Fruit fly (Drosophila melanogaster) whole organism, embryonic: ENCODE data around the gene Or67a.
A peak's percentile ranks its signal among the peaks of the same experiment; 100 is the strongest.

Experiments
- Atf-2 ChIP-seq: fragments of 200-800 bp; sonication (Bioruptor generic); optimal IDR thresholded peaks from 2 replicates; lab custom pipeline; 2016; ENCODE audit warnings: missing biosample characterization, missing genetic modification characterization
- CG10321 ChIP-seq: fragments of 200-800 bp; sonication (Bioruptor generic); IDR thresholded peaks from 2 replicates; pipeline ENCODE4 v1.3.6; 2022; ENCODE audit warnings: missing biosample characterization, missing genetic modification characterization
- CG10431 ChIP-seq: fragments of 200-800 bp; sonication (Bioruptor generic); optimal IDR thresholded peaks from 3 replicates; lab custom pipeline; 2018; ENCODE audit warnings: missing biosample characterization, mild to moderate bottlenecking, missing genetic modification characterization
- CG10543 ChIP-seq: fragments of 200-800 bp; sonication (Bioruptor generic); optimal IDR thresholded peaks from 3 replicates; lab custom pipeline; 2017; ENCODE audit warnings: missing biosample characterization, mild to moderate bottlenecking, missing genetic modification characterization, moderate library complexity
- CG13624 ChIP-seq: fragments of 200-800 bp; sonication (Bioruptor generic); optimal IDR thresholded peaks from 2 replicates; lab custom pipeline; 2016; ENCODE audit warnings: missing biosample characterization, missing genetic modification characterization
- CG15073 ChIP-seq: fragments of 200-800 bp; sonication (Bioruptor generic); optimal IDR thresholded peaks from 2 replicates; lab custom pipeline; 2016; ENCODE audit warnings: missing biosample characterization, missing genetic modification characterization
- CG15696 ChIP-seq: fragments of 200-800 bp; sonication (Bioruptor generic); optimal IDR thresholded peaks from 2 replicates; lab custom pipeline; 2019; ENCODE audit warnings: missing biosample characterization, mild to moderate bottlenecking, missing genetic modification characterization, moderate library complexity
- CG34376 ChIP-seq: fragments of 200-800 bp; sonication (Bioruptor generic); optimal IDR thresholded peaks from 2 replicates; lab custom pipeline; 2018; ENCODE audit warnings: missing biosample characterization, mild to moderate bottlenecking, missing genetic modification characterization
- CG3847 ChIP-seq: fragments of 200-800 bp; sonication (Bioruptor generic); IDR thresholded peaks from 2 replicates; pipeline ENCODE4 v1.3.6; 2022; ENCODE audit warnings: missing biosample characterization, missing genetic modification characterization
- CG42726 ChIP-seq: fragments of 200-800 bp; sonication (Bioruptor generic); IDR thresholded peaks from 2 replicates; pipeline ENCODE4 v1.3.6; 2022; ENCODE audit warnings: missing biosample characterization, missing genetic modification characterization; ENCODE audit not compliant: partially characterized antibody
- CG5953 ChIP-seq: fragments of 200-800 bp; sonication (Bioruptor generic); IDR thresholded peaks from 2 replicates; pipeline ENCODE4 v1.3.6; 2022; ENCODE audit warnings: missing biosample characterization, missing genetic modification characterization
- CG6654 ChIP-seq: fragments of 200-800 bp; sonication (Bioruptor generic); optimal IDR thresholded peaks from 2 replicates; lab custom pipeline; 2017; ENCODE audit warnings: missing biosample characterization, mild to moderate bottlenecking, missing genetic modification characterization
- CG7786 ChIP-seq: fragments of 200-800 bp; sonication (Bioruptor generic); optimal IDR thresholded peaks from 2 replicates; lab custom pipeline; 2016; ENCODE audit warnings: missing biosample characterization, missing genetic modification characterization
- CG7928 ChIP-seq: fragments of 200-800 bp; sonication (Bioruptor generic); optimal IDR thresholded peaks from 2 replicates; lab custom pipeline; 2017; ENCODE audit warnings: missing biosample characterization, mild to moderate bottlenecking, missing genetic modification characterization
- CG8290 ChIP-seq, 3 experiments: fragments of 200-800 bp; sonication (Bioruptor generic); optimal IDR thresholded peaks; 2 replicates each; lab custom pipeline; 2016 to 2019; ENCODE audit warnings: missing biosample characterization in 3 of 3, missing genetic modification characterization in 3 of 3, mild to moderate bottlenecking in 2 of 3, moderate library complexity in 1 of 3
- CG8359 ChIP-seq: fragments of 200-800 bp; sonication (Bioruptor generic); optimal IDR thresholded peaks from 2 replicates; lab custom pipeline; 2017; ENCODE audit warnings: missing biosample characterization, mild to moderate bottlenecking, missing genetic modification characterization, borderline replicate concordance
- CTCF ChIP-seq: fragments of 200-800 bp; sonication (Bioruptor generic); optimal IDR thresholded peaks from 2 replicates; lab custom pipeline; 2017; ENCODE audit warnings: missing biosample characterization, mild to moderate bottlenecking, missing genetic modification characterization, moderate library complexity
- D ChIP-seq, 2 experiments: fragments of 200-800 bp in 1 of 2; fragments of >200 bp in 1 of 2; sonication (Bioruptor generic) in 1 of 2; optimal IDR thresholded peaks; 2 replicates in 1 of 2; 3 replicates in 1 of 2; lab custom pipeline; 2017; ENCODE audit warnings: mild to moderate bottlenecking in 1 of 2, missing biosample characterization in 1 of 2, missing genetic modification characterization in 1 of 2, missing genetic modification reagents in 1 of 2
- Doc2 ChIP-seq: fragments of 200-800 bp; sonication (Bioruptor generic); IDR thresholded peaks from 2 replicates; pipeline ENCODE4 v1.3.6; 2022; ENCODE audit warnings: missing biosample characterization, missing genetic modification characterization
- Drgx ChIP-seq: fragments of 200-800 bp; sonication (Bioruptor generic); IDR thresholded peaks from 2 replicates; pipeline ENCODE4 v1.3.6; 2022; ENCODE audit warnings: missing biosample characterization, missing genetic modification characterization
- Ets65A ChIP-seq: fragments of 200-800 bp; sonication (Bioruptor generic); peaks from one replicate; lab custom pipeline; 2016; ENCODE audit warnings: missing biosample characterization, missing genetic modification characterization
- Med ChIP-seq: fragments of 200-800 bp; sonication (Bioruptor generic); peaks from one replicate; lab custom pipeline; 2016; ENCODE audit warnings: missing biosample characterization, missing genetic modification characterization, mild to moderate bottlenecking, inconsistent platforms, moderate library complexity
- NfI ChIP-seq: fragments of 200-800 bp; sonication (Bioruptor generic); optimal IDR thresholded peaks from 3 replicates; lab custom pipeline; 2018; ENCODE audit warnings: missing biosample characterization, mild to moderate bottlenecking, missing genetic modification characterization, moderate library complexity
- Pdp1 ChIP-seq, 2 experiments: fragments of 200-800 bp; sonication (Bioruptor generic); optimal IDR thresholded peaks; 3 replicates each; lab custom pipeline; 2016; ENCODE audit warnings: missing biosample characterization in 2 of 2, missing genetic modification characterization in 2 of 2, mild to moderate bottlenecking in 1 of 2, moderate library complexity in 1 of 2
- Side ChIP-seq: fragments of 200-800 bp; sonication (Bioruptor generic); optimal IDR thresholded peaks from 2 replicates; lab custom pipeline; 2016; ENCODE audit warnings: missing biosample characterization, missing genetic modification characterization
- Trl ChIP-seq, 3 experiments: fragments of >200 bp in 2 of 3; fragments of 200-800 bp in 1 of 3; sonication (Bioruptor generic) in 1 of 3; optimal IDR thresholded peaks; 2 replicates in 1 of 3; 3 replicates in 2 of 3; lab custom pipeline; 2016 to 2017; ENCODE audit warnings: missing biosample characterization in 1 of 3, missing genetic modification characterization in 1 of 3
- Usf ChIP-seq: fragments of 200-800 bp; sonication (Bioruptor generic); optimal IDR thresholded peaks from 2 replicates; lab custom pipeline; 2017; ENCODE audit warnings: missing genotype, missing biosample characterization, missing genetic modification characterization
- ap ChIP-seq: fragments of 200-800 bp; sonication (Bioruptor generic); IDR thresholded peaks from 2 replicates; pipeline ENCODE4 v1.3.6; 2022; ENCODE audit warnings: missing biosample characterization, missing genetic modification characterization
- cg ChIP-seq: fragments of 200-800 bp; sonication (Bioruptor generic); optimal IDR thresholded peaks from 3 replicates; lab custom pipeline; 2019; ENCODE audit warnings: missing biosample characterization, mild to moderate bottlenecking, missing genetic modification characterization, moderate library complexity
- chinmo ChIP-seq: fragments of 200-800 bp; sonication (Bioruptor generic); IDR thresholded peaks from 4 replicates; pipeline ENCODE4 v1.3.6; 2022; ENCODE audit warnings: missing biosample characterization, missing genetic modification characterization; ENCODE audit not compliant: partially characterized antibody
- crc ChIP-seq: fragments of 200-800 bp; sonication (Bioruptor generic); optimal IDR thresholded peaks from 2 replicates; lab custom pipeline; 2016; ENCODE audit warnings: missing biosample characterization, missing genetic modification characterization
- esg ChIP-seq: fragments of 200-800 bp; sonication (Bioruptor generic); conservative IDR thresholded peaks from 2 replicates; pipeline ENCODE4 v1.3.6; 2022; ENCODE audit warnings: missing biosample characterization, missing genetic modification characterization
- ranshi ChIP-seq: fragments of 200-800 bp; sonication (Bioruptor generic); IDR thresholded peaks from 2 replicates; pipeline ENCODE4 v1.3.6; 2022; ENCODE audit warnings: missing biosample characterization, missing genetic modification characterization
- sd ChIP-seq: fragments of 200-800 bp; sonication (Bioruptor generic); optimal IDR thresholded peaks from 3 replicates; lab custom pipeline; 2018; ENCODE audit warnings: missing biosample characterization, mild to moderate bottlenecking, missing genetic modification characterization, moderate library complexity
- unc-4 ChIP-seq: fragments of 200-800 bp; sonication (Bioruptor generic); IDR thresholded peaks from 2 replicates; pipeline ENCODE4 v1.3.6; 2022; ENCODE audit warnings: missing biosample characterization, missing genetic modification characterization; ENCODE audit not compliant: partially characterized antibody
- zfh1 ChIP-seq: fragments of 200-800 bp; sonication (Bioruptor generic); IDR thresholded peaks from 3 replicates; pipeline ENCODE4 v1.3.6; 2022; ENCODE audit warnings: missing biosample characterization, missing genetic modification characterization

Or67a gene

dm6 chr3L:9569849-9570248 is 41.0 kb downstream of the Or67a start:
- no peak for TF ChIP-seq sd (tag; lab: Kevin White, UChicago)
- no peak for TF ChIP-seq CG10321
- no peak for TF ChIP-seq unc-4
- TF ChIP-seq Usf (GFP tag; lab: Kevin White, UChicago) = no peak
- TF ChIP-seq CG15696 (tag; lab: Kevin White, UChicago) = no peak
- no peak for TF ChIP-seq Doc2 (GFP tag; lab: Robert Waterston, UW)
- TF ChIP-seq CG5953 (GFP tag; lab: Robert Waterston, UW) = no peak
- TF ChIP-seq CG10431 (GFP tag; lab: Kevin White, UChicago) = no peak
- TF ChIP-seq CG3847 = no peak
- TF ChIP-seq CG7928 (GFP tag; lab: Kevin White, UChicago) = no peak
- TF ChIP-seq Ets65A = peak; percentile 41
- no peak for TF ChIP-seq CG15073 (GFP tag; lab: Kevin White, UChicago)
- TF ChIP-seq CG10543 (GFP tag; lab: Kevin White, UChicago) = no peak
- no peak for TF ChIP-seq CG7786
- TF ChIP-seq ap (GFP tag; lab: Robert Waterston, UW) = no peak
- TF ChIP-seq Drgx (GFP tag; lab: Robert Waterston, UW) = 0 out of 2 replicates have a peak, but pooled peaks have one; percentile 40
- TF ChIP-seq, all 482 proteins: peak for 2

dm6 chr3L:9571629-9572028 is 42.8 kb downstream of the Or67a start:
- TF ChIP-seq crc (GFP tag; lab: Kevin White, UChicago) (no peak), zfh1 (no peak), Med (GFP tag; lab: Kevin White, UChicago) (peak; percentile 31), CG13624 (GFP tag; lab: Kevin White, UChicago) (no peak), CG8290 (GFP tag; optimal IDR thresholded peaks at IDR 0.05; lab: Kevin White, UChicago) (no peak), CG8290 (tag; optimal IDR thresholded peaks at IDR 0.05; lab: Kevin White, UChicago) (peak in 1 of 2 experiments; percentile 14), Pdp1 (GFP tag; optimal IDR thresholded peaks at IDR 0.05; lab: Kevin White, UChicago) (peak in 1 of 2 experiments; percentile 16), Atf-2 (GFP tag; lab: Kevin White, UChicago) (no peak), Trl (optimal IDR thresholded peaks at IDR 0.05; lab: Kevin White, UChicago) (peak in 1 of 2 experiments; percentile 34), Trl (GFP tag; optimal IDR thresholded peaks at IDR 0.05; lab: Kevin White, UChicago) (no peak), esg (no peak), cg (GFP tag; lab: Kevin White, UChicago) (peak; percentile 52), ranshi (no peak), CG34376 (no peak), CTCF (GFP tag; lab: Kevin White, UChicago) (peak; percentile 35), NfI (GFP tag; lab: Kevin White, UChicago) (no peak), CG6654 (no peak), chinmo (GFP tag; lab: Robert Waterston, UW) (0 out of 4 replicates have a peak, but pooled peaks have one; percentile 45), sd (tag; lab: Kevin White, UChicago) (peak; percentile 69), CG8359 (no peak), Side (GFP tag; lab: Kevin White, UChicago) (no peak), CG42726 (GFP tag; lab: Robert Waterston, UW) (no peak), D (optimal IDR thresholded peaks at IDR 0.05; lab: Kevin White, UChicago) (no peak), D (GFP tag; optimal IDR thresholded peaks at IDR 0.05; lab: Kevin White, UChicago) (no peak)
